Fruit fly (Drosophila melanogaster): ENCODE results near the gene Jon65Aiv.
A peak's percentile ranks its signal among the peaks of the same experiment; 100 is the strongest.

Jon65Aiv gene

DNA sequence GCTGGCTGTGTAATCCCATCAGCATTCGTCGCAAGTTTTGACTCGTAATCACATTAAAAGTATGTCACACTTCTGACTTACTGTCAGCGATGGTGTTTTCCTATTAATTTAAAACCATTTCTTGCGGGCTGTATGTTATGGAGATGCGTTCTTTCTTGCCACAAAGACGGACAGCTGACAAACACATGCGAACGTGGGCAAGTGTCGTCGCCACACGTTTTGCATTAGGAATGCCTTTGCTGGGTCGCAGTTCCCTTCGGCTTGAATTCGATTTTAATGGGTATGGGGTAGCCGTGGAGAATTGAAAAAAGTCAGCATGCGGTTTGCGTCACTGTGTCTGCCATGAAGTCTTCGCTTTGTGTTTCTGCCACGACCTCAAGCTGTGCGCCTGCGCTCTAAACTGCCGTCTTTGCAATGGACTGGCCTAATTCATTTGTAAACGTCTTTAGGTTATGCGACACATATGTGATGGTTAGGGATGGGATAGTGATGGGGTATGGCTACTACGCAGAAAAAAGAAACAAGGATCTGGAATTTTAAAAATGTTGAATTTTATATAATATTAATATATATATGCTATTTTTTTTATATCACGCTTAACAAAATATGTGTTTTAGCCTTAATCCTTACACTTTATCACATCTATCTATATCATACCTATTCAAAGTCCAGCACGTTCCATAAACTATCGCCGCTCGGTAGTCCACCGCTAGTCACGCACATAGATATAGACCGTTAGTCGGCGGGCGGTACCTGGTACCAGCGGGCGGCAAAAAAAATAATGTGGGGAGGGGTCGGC lies 45.1 kb upstream of the Jon65Aiv start (continued):
- no peak for TF ChIP-seq Tbp (GFP tag; optimal IDR thresholded peaks at IDR 0.05)
- TF ChIP-seq lbe (GFP tag; optimal IDR thresholded peaks at IDR 0.05), result no peak
- TF ChIP-seq Fer3 (tag; optimal IDR thresholded peaks at IDR 0.05), result no peak
- no peak for TF ChIP-seq HLH4C (GFP tag; IDR thresholded peaks at IDR 0.05; ENCODE audit: partially characterized antibody)
- TF ChIP-seq CG9609 (GFP tag; optimal IDR thresholded peaks at IDR 0.05), result no peak
- no peak for TF ChIP-seq Nf-YB (GFP tag; optimal IDR thresholded peaks at IDR 0.05)
- no peak for TF ChIP-seq CG12659 (GFP tag; optimal IDR thresholded peaks at IDR 0.05)
- TF ChIP-seq cato (GFP tag; optimal IDR thresholded peaks at IDR 0.05; ENCODE audit: borderline replicate concordance), result no peak
- peak; percentile 37 for TF ChIP-seq CG1233 (GFP tag; optimal IDR thresholded peaks at IDR 0.05)
- TF ChIP-seq stc (GFP tag; IDR thresholded peaks at IDR 0.05), result no peak
- no peak for TF ChIP-seq so (GFP tag; IDR thresholded peaks at IDR 0.05)
- no peak for TF ChIP-seq nom (GFP tag; optimal IDR thresholded peaks at IDR 0.05)
- TF ChIP-seq da (GFP tag; optimal IDR thresholded peaks at IDR 0.05), result no peak
- no peak for TF ChIP-seq cg (GFP tag; optimal IDR thresholded peaks at IDR 0.05)
- no peak for TF ChIP-seq CG17612 (GFP tag; IDR thresholded peaks at IDR 0.05)
- no peak for TF ChIP-seq CG17359 (tag; optimal IDR thresholded peaks at IDR 0.05)
- TF ChIP-seq chinmo (GFP tag; IDR thresholded peaks at IDR 0.05; ENCODE audit: partially characterized antibody), result no peak
- no peak for TF ChIP-seq tll (GFP tag; optimal IDR thresholded peaks at IDR 0.05)
- TF ChIP-seq CG2116 (GFP tag; optimal IDR thresholded peaks at IDR 0.05), result no peak
- TF ChIP-seq CG34376 (GFP tag; optimal IDR thresholded peaks at IDR 0.05), result no peak
- TF ChIP-seq fd96Cb (tag; optimal IDR thresholded peaks at IDR 0.05), result peak; percentile 4
- peak; percentile 72 for TF ChIP-seq Xrp1 (GFP tag; IDR thresholded peaks at IDR 0.05)
- no peak for TF ChIP-seq scrt (GFP tag; optimal IDR thresholded peaks at IDR 0.05)
- TF ChIP-seq Adf1 (GFP tag; IDR thresholded peaks at IDR 0.05), result no peak
- TF ChIP-seq CG8089 (GFP tag; optimal IDR thresholded peaks at IDR 0.05), result no peak
- TF ChIP-seq vvl (GFP tag; IDR thresholded peaks at IDR 0.05), result 0 out of 2 replicates have a peak, but pooled peaks have one; percentile 31
- 0 out of 3 replicates have a peak, but pooled peaks have one; percentile 21 for TF ChIP-seq zfh1 (GFP tag; IDR thresholded peaks at IDR 0.05)
- no peak for TF ChIP-seq slou (GFP tag; optimal IDR thresholded peaks at IDR 0.05)
- TF ChIP-seq vnd (GFP tag; IDR thresholded peaks at IDR 0.05; ENCODE audit: partially characterized antibody), result no peak
- TF ChIP-seq crol (GFP tag; IDR thresholded peaks at IDR 0.05), result no peak
- TF ChIP-seq CG18599 (GFP tag; optimal IDR thresholded peaks at IDR 0.05), result no peak
- no peak for TF ChIP-seq CG12942 (GFP tag; optimal IDR thresholded peaks at IDR 0.05)
- no peak for TF ChIP-seq crp (GFP tag; optimal IDR thresholded peaks at IDR 0.05)
- TF ChIP-seq CG31365 (tag; optimal IDR thresholded peaks at IDR 0.05), result no peak
- no peak for TF ChIP-seq Abd-B (GFP tag; optimal IDR thresholded peaks at IDR 0.05)
- TF ChIP-seq Mad (GFP tag; optimal IDR thresholded peaks at IDR 0.05), result no peak
- TF ChIP-seq H2.0 (GFP tag; IDR thresholded peaks at IDR 0.05), result no peak
- TF ChIP-seq cwo (GFP tag; optimal IDR thresholded peaks at IDR 0.05), result no peak
- no peak for TF ChIP-seq Dad (GFP tag; optimal IDR thresholded peaks at IDR 0.05)
- TF ChIP-seq CG10267 (tag; optimal IDR thresholded peaks at IDR 0.05), result peak; percentile 16
- no peak for TF ChIP-seq CG17802 (tag; optimal IDR thresholded peaks at IDR 0.05)
- no peak for TF ChIP-seq CG3995 (GFP tag; optimal IDR thresholded peaks at IDR 0.05)
- no peak for TF ChIP-seq Taf1 (GFP tag; IDR thresholded peaks at IDR 0.05)
- TF ChIP-seq chn (GFP tag; optimal IDR thresholded peaks at IDR 0.05), result no peak
- no peak for TF ChIP-seq HLHmδ (GFP tag; optimal IDR thresholded peaks at IDR 0.05)
- TF ChIP-seq Bgb (GFP tag; IDR thresholded peaks at IDR 0.05; ENCODE audit: partially characterized antibody), result no peak
- TF ChIP-seq CG17912 (GFP tag; optimal IDR thresholded peaks at IDR 0.05), result no peak
- TF ChIP-seq ham (GFP tag; IDR thresholded peaks at IDR 0.05), result no peak
- TF ChIP-seq Six4 (GFP tag; optimal IDR thresholded peaks at IDR 0.05), result no peak
